Fruit fly (Drosophila melanogaster) whole organism, pupa: Measurements from ENCODE around the gene CG32192.

ENCODE experiments used
- CG10348 ChIP-seq: fragments of 200-800 bp; sonication (Bioruptor generic); IDR thresholded peaks from 2 replicates; pipeline ENCODE4 v1.3.6; 2022; ENCODE audit warnings: missing biosample characterization, missing genetic modification characterization
- CG14655 ChIP-seq: fragments of 200-800 bp; sonication (Bioruptor generic); optimal IDR thresholded peaks from 3 replicates; lab custom pipeline; 2017; ENCODE audit warnings: mild to moderate bottlenecking, missing biosample characterization, missing genetic modification reagents, missing genetic modification characterization
- CG15710 ChIP-seq: fragments of 200-800 bp; sonication (Bioruptor generic); optimal IDR thresholded peaks from 2 replicates; lab custom pipeline; 2018; ENCODE audit warnings: missing biosample characterization, mild to moderate bottlenecking, missing genetic modification characterization, moderate library complexity
- CG32121 ChIP-seq: fragments of 200-800 bp; sonication (Bioruptor generic); IDR thresholded peaks from 2 replicates; pipeline ENCODE4 v1.3.6; 2022; ENCODE audit warnings: missing biosample characterization, missing genetic modification characterization
- CG34367 ChIP-seq: fragments of 200-800 bp; sonication (Bioruptor generic); optimal IDR thresholded peaks from 2 replicates; lab custom pipeline; 2018; ENCODE audit warnings: missing biosample characterization, mild to moderate bottlenecking, missing genetic modification characterization
- CG4496 ChIP-seq: fragments of 200-800 bp; sonication (Bioruptor generic); IDR thresholded peaks from 3 replicates; pipeline ENCODE4 v1.3.6; 2022; ENCODE audit warnings: missing biosample characterization, missing genetic modification characterization
- CG8159 ChIP-seq: fragments of 200-800 bp; sonication (Bioruptor generic); optimal IDR thresholded peaks from 3 replicates; lab custom pipeline; 2018; ENCODE audit warnings: missing biosample characterization, mild to moderate bottlenecking, missing genetic modification characterization, moderate library complexity
- CG8301 ChIP-seq: fragments of 200-800 bp; sonication (Bioruptor generic); optimal IDR thresholded peaks from 2 replicates; lab custom pipeline; 2018; ENCODE audit warnings: missing biosample characterization, mild to moderate bottlenecking, missing genetic modification characterization
- D1 ChIP-seq: fragments of 200-800 bp; sonication (Bioruptor generic); optimal IDR thresholded peaks from 2 replicates; lab custom pipeline; 2018; ENCODE audit warnings: missing biosample characterization, mild to moderate bottlenecking, missing genetic modification characterization, moderate library complexity
- EcR ChIP-seq: fragments of 200-800 bp; sonication (Bioruptor generic); optimal IDR thresholded peaks from 3 replicates; lab custom pipeline; 2019; ENCODE audit warnings: missing biosample characterization, missing genetic modification characterization, mild to moderate bottlenecking, moderate library complexity, missing genetic modification reagents
- Snoo ChIP-seq: fragments of 200-800 bp; sonication (Bioruptor generic); optimal IDR thresholded peaks from 3 replicates; lab custom pipeline; 2017; ENCODE audit warnings: missing biosample characterization, mild to moderate bottlenecking, missing genetic modification characterization, inconsistent platforms
- fd96Ca ChIP-seq: fragments of 200-800 bp; sonication (Bioruptor generic); IDR thresholded peaks from 3 replicates; pipeline ENCODE4 v1.3.6; 2022; ENCODE audit warnings: missing biosample characterization, missing genetic modification characterization
- gl ChIP-seq: fragments of 200-800 bp; sonication (Bioruptor generic); optimal IDR thresholded peaks from 2 replicates; lab custom pipeline; 2018; ENCODE audit warnings: missing biosample characterization, mild to moderate bottlenecking, missing genetic modification characterization
- rn ChIP-seq: fragments of 200-800 bp; sonication (Bioruptor generic); IDR thresholded peaks from 2 replicates; pipeline ENCODE4 v1.3.6; 2022; ENCODE audit warnings: missing biosample characterization, missing genetic modification characterization

- TF ChIP-seq CG14655 (GFP tag; lab: Kevin White, UChicago) (peak; percentile 99), CG10348 (GFP tag; lab: Robert Waterston, UW) (peak; percentile 86), CG8159 (tag; lab: Kevin White, UChicago) (peak; percentile 99), EcR (GFP tag; lab: Kevin White, UChicago) (peak; percentile 99), CG4496 (peak; percentile 91), rn (peak; percentile 84), D1 (tag; lab: Kevin White, UChicago) (peak; percentile 97), CG15710 (tag; lab: Kevin White, UChicago) (peak; percentile 99), CG8301 (tag; lab: Kevin White, UChicago) (peak; percentile 96), fd96Ca (GFP tag; lab: Robert Waterston, UW) (peak; percentile 90), CG32121 (GFP tag; lab: Robert Waterston, UW) (peak; percentile 92), CG34367 (tag; lab: Kevin White, UChicago) (peak; percentile 96), Snoo (tag; lab: Kevin White, UChicago) (peak; percentile 74), gl (peak; percentile 78)
These were observed 37.7 kb downstream of the CG32192 start for dm6 chr3L:18077649-18078417.
